Worm (Caenorhabditis elegans): Measurements from ENCODE around the gene R07H5.11.

Gene R07H5.11

DNA sequence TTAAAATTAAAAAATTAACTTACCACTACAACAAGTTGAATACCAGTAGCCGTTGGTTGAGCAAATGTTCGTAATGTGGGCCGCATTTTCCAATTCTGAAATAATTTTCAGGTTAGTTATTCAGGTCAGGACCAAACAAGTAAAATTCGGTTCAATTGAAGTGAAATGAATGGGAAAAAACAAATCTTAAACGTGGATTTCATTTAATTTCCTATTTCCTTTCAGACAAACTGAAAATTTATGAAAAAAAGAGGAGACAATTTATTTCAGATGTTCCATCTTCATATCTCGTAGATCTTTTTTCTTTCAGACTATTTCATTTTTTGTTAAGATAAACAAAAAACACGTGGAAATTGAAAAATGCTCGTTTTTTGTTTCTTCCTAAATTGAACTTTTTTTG, 38.8 kb downstream of the R07H5.11 start, which contains the start of gene C05C12.6:
C05C12.6 (minus strand) TSS at position 101 of the 400 bp plus-strand sequence.
- TF ChIP-seq egl-18 (GFP tag; IDR thresholded peaks at IDR 0.05), result no peak
- no peak for TF ChIP-seq ztf-22 (GFP tag; optimal IDR thresholded peaks at IDR 0.05)
- TF ChIP-seq dpff-1 (tag; optimal IDR thresholded peaks at IDR 0.05), result no peak
- no peak for TF ChIP-seq F57A8.1 (GFP tag; optimal IDR thresholded peaks at IDR 0.05)
- TF ChIP-seq ets-4 (GFP tag; optimal IDR thresholded peaks at IDR 0.05), result no peak
- TF ChIP-seq ztf-3 (GFP tag; optimal IDR thresholded peaks at IDR 0.05), result no peak
- TF ChIP-seq hsf-1 (GFP tag; IDR thresholded peaks at IDR 0.05), result no peak
- no peak for TF ChIP-seq F57C9.4 (tag; optimal IDR thresholded peaks at IDR 0.05)
- TF ChIP-seq nhr-90 (tag; optimal IDR thresholded peaks at IDR 0.05), result no peak
- no peak for TF ChIP-seq mel-28 (tag; optimal IDR thresholded peaks at IDR 0.05; ENCODE audit: borderline replicate concordance)
- TF ChIP-seq ceh-100 (GFP tag; IDR thresholded peaks at IDR 0.05), result no peak
- no peak for TF ChIP-seq hlh-26 (GFP tag; conservative IDR thresholded peaks at IDR 0.05)
- TF ChIP-seq lin-40 (tag; optimal IDR thresholded peaks at IDR 0.05), result no peak
- no peak for TF ChIP-seq ceh-91 (GFP tag; IDR thresholded peaks at IDR 0.05)
- no peak for TF ChIP-seq nhr-120 (GFP tag; IDR thresholded peaks at IDR 0.05)
- TF ChIP-seq hrde-1 (tag; optimal IDR thresholded peaks at IDR 0.05; ENCODE audit: borderline replicate concordance), result no peak
- no peak for TF ChIP-seq tlf-1 (GFP tag; optimal IDR thresholded peaks at IDR 0.05)
- TF ChIP-seq ceh-79 (tag; optimal IDR thresholded peaks at IDR 0.05), result no peak

DNA sequence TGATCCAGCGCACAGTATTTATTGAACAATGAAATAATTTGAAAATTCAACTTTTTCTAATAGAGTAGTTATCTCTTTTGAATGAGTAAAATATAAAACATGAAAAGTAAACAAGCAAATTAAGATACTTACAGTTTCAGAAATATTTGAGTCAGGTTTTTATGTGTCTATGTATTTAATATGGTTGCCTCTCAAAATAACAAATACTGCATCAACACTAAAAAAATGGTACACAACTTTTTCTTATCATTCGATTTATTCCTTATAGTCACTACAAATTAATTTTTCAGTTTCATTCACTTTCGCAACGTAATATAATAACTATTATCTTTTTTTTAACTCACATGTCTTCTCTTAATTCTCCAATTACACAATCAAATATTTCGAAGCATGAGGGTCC, 44.9 kb downstream of the R07H5.11 start:
- TF ChIP-seq nfya-2 (GFP tag; IDR thresholded peaks at IDR 0.05), result no peak
- TF ChIP-seq nhr-80 (tag; optimal IDR thresholded peaks at IDR 0.05), result no peak
- TF ChIP-seq unc-130 (GFP tag; optimal IDR thresholded peaks at IDR 0.05), result no peak
- TF ChIP-seq egl-18 (GFP tag; IDR thresholded peaks at IDR 0.05), result no peak
- TF ChIP-seq F55B11.4 (tag; optimal IDR thresholded peaks at IDR 0.05; ENCODE audit: borderline replicate concordance, insufficient read depth), result no peak
- TF ChIP-seq F23B12.7 (tag; optimal IDR thresholded peaks at IDR 0.05; ENCODE audit: insufficient read depth), result no peak
- no peak for TF ChIP-seq ets-4 (GFP tag; optimal IDR thresholded peaks at IDR 0.05)
- no peak for TF ChIP-seq atf-7 (tag; optimal IDR thresholded peaks at IDR 0.05)
- TF ChIP-seq hrde-1 (tag; optimal IDR thresholded peaks at IDR 0.05; ENCODE audit: borderline replicate concordance), result no peak
- no peak for TF ChIP-seq zfh-2 (GFP tag; conservative IDR thresholded peaks at IDR 0.05)
- TF ChIP-seq aptf-3 (GFP tag; IDR thresholded peaks at IDR 0.05), result no peak
- no peak for TF ChIP-seq bed-2 (GFP tag; IDR thresholded peaks at IDR 0.05)

DNA sequence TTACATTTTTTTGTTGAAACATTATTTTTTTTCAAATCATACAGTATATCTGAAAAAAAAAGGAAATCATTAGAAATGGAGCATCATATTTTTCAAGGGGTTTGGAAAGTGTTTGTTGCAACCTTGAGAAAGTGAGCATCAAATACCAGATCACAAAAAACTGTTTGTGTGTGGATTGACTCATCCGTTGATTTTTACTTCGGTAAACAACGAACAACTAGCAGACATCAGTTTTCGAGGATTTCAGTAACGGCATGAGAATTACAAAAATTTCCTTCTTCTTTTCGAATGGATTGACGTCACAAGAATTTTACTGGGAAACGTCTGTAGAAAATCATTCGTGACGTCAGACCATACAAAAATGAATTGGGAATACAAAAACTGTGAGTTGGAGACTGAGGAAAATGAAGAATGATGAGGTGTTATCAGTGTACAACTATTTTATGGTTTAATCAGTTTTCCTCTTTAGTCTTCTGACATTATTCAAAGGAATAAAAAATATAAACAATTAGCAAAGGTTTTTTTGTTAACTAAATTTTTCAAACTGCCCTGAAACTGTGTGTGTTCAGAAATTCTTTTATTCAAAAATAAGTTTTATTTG, 45.6 kb downstream of the R07H5.11 start, which contains the start of gene C05C12.4:
C05C12.4 (minus strand) TSS at position 51 of the 601 bp plus-strand sequence.
- TF ChIP-seq tbp1 (GFP tag; optimal IDR thresholded peaks at IDR 0.05), result no peak
- no peak for TF ChIP-seq F33H1.4 (GFP tag; IDR thresholded peaks at IDR 0.05)
- no peak for TF ChIP-seq sptf-2 (GFP tag; optimal IDR thresholded peaks at IDR 0.05)
- peak in 1 of 2 experiments; percentile 20 for TF ChIP-seq let-607 (tag; optimal IDR thresholded peaks at IDR 0.05)
- no peak for TF ChIP-seq tlf-1 (GFP tag; optimal IDR thresholded peaks at IDR 0.05)
- no peak for TF ChIP-seq ccch-3 (GFP tag; optimal IDR thresholded peaks at IDR 0.05)
- peak; percentile 4 for TF ChIP-seq pha-4 (tag; optimal IDR thresholded peaks at IDR 0.05)
- no peak for TF ChIP-seq madf-3 (GFP tag; IDR thresholded peaks at IDR 0.05)
- TF ChIP-seq atf-7 (tag; optimal IDR thresholded peaks at IDR 0.05), result no peak
- TF ChIP-seq efl-1 (GFP tag; optimal IDR thresholded peaks at IDR 0.05), result no peak
- TF ChIP-seq nhr-80 (tag; optimal IDR thresholded peaks at IDR 0.05), result peak; percentile 35
- no peak for TF ChIP-seq dpl-1 (GFP tag; optimal IDR thresholded peaks at IDR 0.05)

Data from whole organism, young adult.